1 fruit fly cellular context compared by ENCODE assay signal in the genomic region with DNA sequence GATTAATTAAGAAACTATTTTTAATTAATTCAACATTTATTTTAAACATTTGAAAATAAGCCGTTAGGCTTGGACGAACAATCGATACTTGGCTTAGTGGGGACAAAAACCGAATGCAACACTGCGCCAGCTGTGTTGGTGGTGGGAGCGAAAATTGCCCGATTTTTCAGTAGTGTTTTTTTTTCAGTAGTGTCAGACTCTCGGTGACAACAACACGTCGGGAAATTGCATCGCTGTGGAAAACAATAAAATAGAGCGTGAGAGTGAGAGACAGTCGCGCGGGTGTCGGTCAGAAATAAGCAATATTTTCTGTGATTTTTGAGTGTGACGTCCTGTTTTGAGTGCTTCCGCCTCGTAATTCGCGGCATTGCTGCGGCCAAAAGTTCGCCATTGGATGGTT.
TF ChIP-seq lines count a peak whose summit lies in the region.

No protein-coding gene starts in this region.

TF ChIP-seq in whole organism, embryonic, 481 proteins besides CTCF, POLR2A, EP300 and RAD21 (continued from another document):
- TF ChIP-seq Ada2b (GFP tag; IDR thresholded peaks at IDR 0.05; lab: Robert Waterston, UW) (peak; percentile 53; the same call in 1 of the 2 replicates), MTF-1 (GFP tag; optimal IDR thresholded peaks at IDR 0.05; lab: Kevin White, UChicago; ENCODE audit: borderline replicate concordance) (peak; percentile 0), CG4282 (GFP tag; optimal IDR thresholded peaks at IDR 0.05; lab: Kevin White, UChicago) (no peak), D19B (GFP tag; optimal IDR thresholded peaks at IDR 0.05; lab: Kevin White, UChicago) (no peak), Lim3 (GFP tag; IDR thresholded peaks at IDR 0.05; lab: Robert Waterston, UW) (no peak), chinmo (GFP tag; IDR thresholded peaks at IDR 0.05; lab: Robert Waterston, UW; ENCODE audit: partially characterized antibody) (peak; percentile 82; the same call in 2 of the 4 replicates), CG7786 (GFP tag; optimal IDR thresholded peaks at IDR 0.05; lab: Kevin White, UChicago) (peak; percentile 7), CG2120 (GFP tag; optimal IDR thresholded peaks at IDR 0.05; lab: Kevin White, UChicago) (peak; percentile 68), Jarid2 (GFP tag; optimal IDR thresholded peaks at IDR 0.05; lab: Kevin White, UChicago) (peak; percentile 97), CG17361 (GFP tag; IDR thresholded peaks at IDR 0.05; lab: Robert Waterston, UW) (no peak), dpn (GFP tag; optimal IDR thresholded peaks at IDR 0.05; lab: Kevin White, UChicago) (peak; percentile 18 to 56), vnd (GFP tag; IDR thresholded peaks at IDR 0.05; lab: Robert Waterston, UW; ENCODE audit: partially characterized antibody) (0 out of 3 replicates have a peak, but pooled peaks have one; percentile 22), Camta (GFP tag; optimal IDR thresholded peaks at IDR 0.05; lab: Kevin White, UChicago) (no peak), unpg (GFP tag; optimal IDR thresholded peaks at IDR 0.05; lab: Kevin White, UChicago) (peak; percentile 11), exex (tag; optimal IDR thresholded peaks at IDR 0.05; lab: Kevin White, UChicago) (no peak), nerfin-1 (tag; optimal IDR thresholded peaks at IDR 0.05; lab: Kevin White, UChicago) (no peak), Kr (GFP tag; optimal IDR thresholded peaks at IDR 0.05; lab: Kevin White, UChicago) (no peak), CG14710 (tag; optimal IDR thresholded peaks at IDR 0.05; lab: Kevin White, UChicago) (peak; percentile 64), grn (GFP tag; optimal IDR thresholded peaks at IDR 0.05; lab: Kevin White, UChicago) (no peak), CG10565 (GFP tag; optimal IDR thresholded peaks at IDR 0.05; lab: Kevin White, UChicago) (no peak), twi (tag; optimal IDR thresholded peaks at IDR 0.05; lab: Kevin White, UChicago) (no peak), sens (GFP tag; lab: Kevin White, UChicago) (peak; percentile 82), E2f1 (GFP tag; IDR thresholded peaks at IDR 0.05; lab: Robert Waterston, UW) (peak; percentile 48; the same call in 1 of the 2 replicates), ara (GFP tag; IDR thresholded peaks at IDR 0.05; lab: Robert Waterston, UW) (peak; percentile 52; the same call in 1 of the 2 replicates), BtbVII (GFP tag; optimal IDR thresholded peaks at IDR 0.05; lab: Kevin White, UChicago) (peak; percentile 16), chn (GFP tag; optimal IDR thresholded peaks at IDR 0.05; lab: Kevin White, UChicago) (peak; percentile 32), BEAF-32 (GFP tag; optimal IDR thresholded peaks at IDR 0.05; lab: Kevin White, UChicago) (peak; percentile 69), amos (GFP tag; IDR thresholded peaks at IDR 0.05; lab: Robert Waterston, UW; ENCODE audit: partially characterized antibody) (peak; percentile 88), pan (optimal IDR thresholded peaks at IDR 0.05; lab: Kevin White, UChicago) (no peak), pan (GFP tag; optimal IDR thresholded peaks at IDR 0.05 in 1 of 2, IDR thresholded peaks at IDR 0.05 in 1 of 2) (peak in 1 of 2 experiments; percentile 56), CG15011 (GFP tag; optimal IDR thresholded peaks at IDR 0.05; lab: Kevin White, UChicago) (no peak), YL-1 (GFP tag; optimal IDR thresholded peaks at IDR 0.05; lab: Kevin White, UChicago) (peak; percentile 53), lilli (GFP tag; optimal IDR thresholded peaks at IDR 0.05; lab: Kevin White, UChicago) (peak; percentile 63), bab2 (GFP tag; optimal IDR thresholded peaks at IDR 0.05; lab: Kevin White, UChicago) (no peak), Ets97D (GFP tag; optimal IDR thresholded peaks at IDR 0.05; lab: Kevin White, UChicago) (peak; percentile 77), Nf-YA (GFP tag; IDR thresholded peaks at IDR 0.05; lab: Robert Waterston, UW) (no peak), CG10431 (GFP tag; optimal IDR thresholded peaks at IDR 0.05; lab: Kevin White, UChicago) (no peak), ind (GFP tag; optimal IDR thresholded peaks at IDR 0.05; lab: Kevin White, UChicago) (no peak), Max (GFP tag; optimal IDR thresholded peaks at IDR 0.05; lab: Kevin White, UChicago) (no peak), wek (GFP tag; optimal IDR thresholded peaks at IDR 0.05; lab: Kevin White, UChicago) (peak; percentile 39), zen2 (GFP tag; IDR thresholded peaks at IDR 0.05; lab: Robert Waterston, UW; ENCODE audit: partially characterized antibody) (no peak; the same call in 2 of the 3 replicates), org-1 (GFP tag; optimal IDR thresholded peaks at IDR 0.05; lab: Kevin White, UChicago) (no peak), CG10366 (GFP tag; IDR thresholded peaks at IDR 0.05; lab: Robert Waterston, UW) (peak; percentile 16; the same call in 1 of the 2 replicates), CG18011 (GFP tag; optimal IDR thresholded peaks at IDR 0.05; lab: Kevin White, UChicago) (peak; percentile 46), wdn (GFP tag; IDR thresholded peaks at IDR 0.05; lab: Robert Waterston, UW) (peak; percentile 64), eve (GFP tag; optimal IDR thresholded peaks at IDR 0.05; lab: Kevin White, UChicago) (no peak), MBD-R2 (GFP tag; IDR thresholded peaks at IDR 0.05; lab: Robert Waterston, UW) (peak; percentile 74), hkb (optimal IDR thresholded peaks at IDR 0.05; lab: Kevin White, UChicago) (no peak), hkb (GFP tag; IDR thresholded peaks at IDR 0.05; lab: Robert Waterston, UW) (peak; percentile 42), Hsf (GFP tag; optimal IDR thresholded peaks at IDR 0.05; lab: Kevin White, UChicago) (peak; percentile 38), cas (GFP tag; IDR thresholded peaks at IDR 0.05; lab: Robert Waterston, UW) (0 out of 2 replicates have a peak, but pooled peaks have one; percentile 38), dmrt99B (tag; optimal IDR thresholded peaks at IDR 0.05; lab: Kevin White, UChicago) (no peak), tx (GFP tag; optimal IDR thresholded peaks at IDR 0.05; lab: Kevin White, UChicago) (peak; percentile 12), Elba2 (GFP tag; optimal IDR thresholded peaks at IDR 0.05; lab: Kevin White, UChicago) (no peak), Opbp (GFP tag; IDR thresholded peaks at IDR 0.05; lab: Robert Waterston, UW; ENCODE audit: partially characterized antibody) (peak; percentile 92), CG2875 (GFP tag; optimal IDR thresholded peaks at IDR 0.05; lab: Kevin White, UChicago) (peak; percentile 14), CG17328 (GFP tag; IDR thresholded peaks at IDR 0.05; lab: Robert Waterston, UW) (peak; percentile 60), gcm (GFP tag; optimal IDR thresholded peaks at IDR 0.05; lab: Kevin White, UChicago) (peak; percentile 70), nmo (GFP tag; optimal IDR thresholded peaks at IDR 0.05; lab: Kevin White, UChicago) (peak; percentile 9), bigmax (GFP tag; optimal IDR thresholded peaks at IDR 0.05; lab: Kevin White, UChicago) (no peak), CG11504 (tag; optimal IDR thresholded peaks at IDR 0.05; lab: Kevin White, UChicago) (peak; percentile 61), CG13624 (GFP tag; optimal IDR thresholded peaks at IDR 0.05; lab: Kevin White, UChicago) (peak; percentile 32), H15 (GFP tag; IDR thresholded peaks at IDR 0.05; lab: Robert Waterston, UW) (0 out of 3 replicates have a peak, but pooled peaks have one; percentile 32), Fer3 (tag; optimal IDR thresholded peaks at IDR 0.05; lab: Kevin White, UChicago) (no peak), CG9817 (tag; optimal IDR thresholded peaks at IDR 0.05; lab: Kevin White, UChicago) (peak; percentile 37), CG32767 (GFP tag; IDR thresholded peaks at IDR 0.05; lab: Robert Waterston, UW) (no peak), bbx (GFP tag; IDR thresholded peaks at IDR 0.05; lab: Robert Waterston, UW; ENCODE audit: partially characterized antibody) (peak; percentile 84), Sox100B (GFP tag; optimal IDR thresholded peaks at IDR 0.05; lab: Kevin White, UChicago) (no peak), HLH4C (GFP tag; IDR thresholded peaks at IDR 0.05; lab: Robert Waterston, UW; ENCODE audit: partially characterized antibody) (peak; percentile 74), Ssrp (tag; optimal IDR thresholded peaks at IDR 0.05; lab: Kevin White, UChicago) (no peak), Poxn (GFP tag; IDR thresholded peaks at IDR 0.05; lab: Robert Waterston, UW) (no peak), pho (GFP tag; optimal IDR thresholded peaks at IDR 0.05; lab: Kevin White, UChicago) (peak; percentile 21), CG11247 (GFP tag; IDR thresholded peaks at IDR 0.05; lab: Robert Waterston, UW) (peak; percentile 61), CG10654 (GFP tag; optimal IDR thresholded peaks at IDR 0.05; lab: Kevin White, UChicago) (no peak), CG17612 (GFP tag; IDR thresholded peaks at IDR 0.05; lab: Robert Waterston, UW) (no peak), CG2678 (tag; optimal IDR thresholded peaks at IDR 0.05; lab: Kevin White, UChicago) (no peak), CG9609 (GFP tag; optimal IDR thresholded peaks at IDR 0.05; lab: Kevin White, UChicago) (peak; percentile 49), zfh2 (GFP tag; optimal IDR thresholded peaks at IDR 0.05; lab: Kevin White, UChicago) (peak; percentile 75), gro (GFP tag; optimal IDR thresholded peaks at IDR 0.05; lab: Kevin White, UChicago) (peak; percentile 40), pita (GFP tag; optimal IDR thresholded peaks at IDR 0.05; lab: Kevin White, UChicago) (peak; percentile 78), chm (GFP tag; IDR thresholded peaks at IDR 0.05; lab: Robert Waterston, UW) (peak; percentile 68; the same call in 1 of the 2 replicates), CG13296 (GFP tag; optimal IDR thresholded peaks at IDR 0.05; lab: Kevin White, UChicago) (peak; percentile 0), CG12942 (GFP tag; optimal IDR thresholded peaks at IDR 0.05; lab: Kevin White, UChicago) (peak; percentile 20), CG2712 (tag; optimal IDR thresholded peaks at IDR 0.05; lab: Kevin White, UChicago) (peak; percentile 6), Taf1 (GFP tag; IDR thresholded peaks at IDR 0.05; lab: Robert Waterston, UW) (no peak), CG14050 (GFP tag; IDR thresholded peaks at IDR 0.05; lab: Robert Waterston, UW) (no peak; the same call in 2 of the 3 replicates), jumu (GFP tag; optimal IDR thresholded peaks at IDR 0.05; lab: Kevin White, UChicago) (peak; percentile 38), CG3847 (GFP tag; IDR thresholded peaks at IDR 0.05; lab: Robert Waterston, UW) (peak; percentile 51), tgo (GFP tag; IDR thresholded peaks at IDR 0.05; lab: Robert Waterston, UW) (peak; percentile 46; the same call in 2 of the 3 replicates), Nf-YB (GFP tag; optimal IDR thresholded peaks at IDR 0.05; lab: Kevin White, UChicago) (peak; percentile 25), Stat92E (GFP tag; optimal IDR thresholded peaks at IDR 0.05; lab: Kevin White, UChicago) (no peak), vvl (GFP tag; IDR thresholded peaks at IDR 0.05; lab: Robert Waterston, UW) (peak; percentile 86), CG12659 (GFP tag; optimal IDR thresholded peaks at IDR 0.05; lab: Kevin White, UChicago) (peak; percentile 80), CG11085 (GFP tag; IDR thresholded peaks at IDR 0.05; lab: Robert Waterston, UW) (peak; percentile 33; the same call in 1 of the 2 replicates), tup (GFP tag; optimal IDR thresholded peaks at IDR 0.05; lab: Kevin White, UChicago) (no peak), CG16779 (GFP tag; IDR thresholded peaks at IDR 0.05; lab: Robert Waterston, UW) (0 out of 2 replicates have a peak, but pooled peaks have one; percentile 7), CG17359 (tag; optimal IDR thresholded peaks at IDR 0.05; lab: Kevin White, UChicago) (peak; percentile 35), CG3995 (GFP tag; optimal IDR thresholded peaks at IDR 0.05; lab: Kevin White, UChicago) (no peak), CG3407 (GFP tag; optimal IDR thresholded peaks at IDR 0.05; lab: Kevin White, UChicago) (peak; percentile 58), CG9215 (GFP tag; IDR thresholded peaks at IDR 0.05; lab: Robert Waterston, UW) (0 out of 2 replicates have a peak, but pooled peaks have one; percentile 16), mam (GFP tag; optimal IDR thresholded peaks at IDR 0.05; lab: Kevin White, UChicago) (peak; percentile 52), Optix (GFP tag; IDR thresholded peaks at IDR 0.05; lab: Robert Waterston, UW) (no peak; the same call in 2 of the 3 replicates), CG30431 (GFP tag; optimal IDR thresholded peaks at IDR 0.05; lab: Kevin White, UChicago) (no peak), slbo (GFP tag; IDR thresholded peaks at IDR 0.05; lab: Robert Waterston, UW) (peak; percentile 71), CG33557 (GFP tag; optimal IDR thresholded peaks at IDR 0.05; lab: Kevin White, UChicago) (peak; percentile 11), nerfin-2 (GFP tag; IDR thresholded peaks at IDR 0.05; lab: Robert Waterston, UW; ENCODE audit: partially characterized antibody) (peak; percentile 74; the same call in 1 of the 2 replicates), CG6272 (GFP tag; IDR thresholded peaks at IDR 0.05; lab: Robert Waterston, UW) (peak; percentile 6; the same call in 1 of the 2 replicates), Lhr (GFP tag; optimal IDR thresholded peaks at IDR 0.05; lab: Kevin White, UChicago) (peak; percentile 87), CG6791 (GFP tag; IDR thresholded peaks at IDR 0.05; lab: Robert Waterston, UW; ENCODE audit: partially characterized antibody) (peak; percentile 76), HHEX (GFP tag; optimal IDR thresholded peaks at IDR 0.05; lab: Kevin White, UChicago) (no peak), Abd-B (GFP tag; optimal IDR thresholded peaks at IDR 0.05; lab: Kevin White, UChicago) (no peak), CG14667 (GFP tag; IDR thresholded peaks at IDR 0.05; lab: Robert Waterston, UW) (no peak), CrebB (tag; optimal IDR thresholded peaks at IDR 0.05; lab: Kevin White, UChicago) (peak; percentile 10), CG6765 (GFP tag; optimal IDR thresholded peaks at IDR 0.05; lab: Kevin White, UChicago) (peak; percentile 3), al (GFP tag; IDR thresholded peaks at IDR 0.05; lab: Robert Waterston, UW) (peak; percentile 39; the same call in 1 of the 2 replicates)
TF ChIP-seq in whole organism, embryonic: peak in this region for 257.
